Worm (Caenorhabditis elegans) whole organism, L4 larva: ENCODE data around the gene pak-2.

Experiments used
- T26A8.4 ChIP-seq: fragments of 200-800 bp; sonication (Bioruptor generic); IDR thresholded peaks from 2 replicates; pipeline ENCODE4 v1.3.6; 2022; ENCODE audit warnings: missing genetic modification characterization, missing compliant biosample characterization
- Y105C5A.15 ChIP-seq: fragments of 200-800 bp; sonication (Bioruptor generic); IDR thresholded peaks from 2 replicates; pipeline ENCODE4 v1.3.6; 2022; ENCODE audit warnings: missing genetic modification characterization, missing compliant biosample characterization
- Y5F2A.4 ChIP-seq: fragments of 200-800 bp; sonication (Bioruptor generic); optimal IDR thresholded peaks from 2 replicates; lab custom pipeline; 2018; ENCODE audit warnings: mild to moderate bottlenecking, missing genetic modification characterization, missing compliant biosample characterization
- aha-1 ChIP-seq: fragments of 150-350 bp; peaks from one replicate; lab custom pipeline; 2014; ENCODE audit warnings: missing biosample characterization, missing genetic modification characterization
- aly-2 ChIP-seq: sonication (generic microtip); optimal IDR thresholded peaks from 2 replicates; lab custom pipeline; 2018; ENCODE audit warnings: missing biosample characterization, missing genetic modification characterization
- ama-1 ChIP-seq: fragments of 150-350 bp; optimal IDR thresholded peaks from 2 replicates; lab custom pipeline; 2014; ENCODE audit warnings: inconsistent platforms, mixed read lengths
- ceh-28 ChIP-seq: fragments of 150-350 bp; optimal IDR thresholded peaks from 2 replicates; lab custom pipeline; 2014; ENCODE audit warnings: missing biosample characterization, missing genetic modification reagents, missing genetic modification characterization
- daf-16 ChIP-seq, 3 experiments: sonication (generic microtip); optimal IDR thresholded peaks; 2 replicates each; lab custom pipeline; 2016 to 2017; ENCODE audit warnings: missing genetic modification characterization in 3 of 3, missing genetic modification reagents in 3 of 3, mild to moderate bottlenecking in 2 of 3, missing compliant biosample characterization in 2 of 3, missing biosample characterization in 1 of 3, moderate library complexity in 1 of 3
- daf-8 ChIP-seq: fragments of 200-800 bp; sonication (Bioruptor generic); IDR thresholded peaks from 2 replicates; pipeline ENCODE4 v1.3.6; 2022; ENCODE audit warnings: missing genetic modification characterization, missing compliant biosample characterization
- dmd-6 ChIP-seq: fragments of 200-800 bp; sonication (Bioruptor generic); IDR thresholded peaks from 2 replicates; pipeline ENCODE4 v1.3.6; 2022; ENCODE audit warnings: missing genetic modification reagents, missing genetic modification characterization, missing compliant biosample characterization
- dmd-8 ChIP-seq: fragments of 200-800 bp; sonication (Bioruptor generic); IDR thresholded peaks from 2 replicates; pipeline ENCODE4 v1.3.6; 2022; ENCODE audit warnings: missing genetic modification characterization, missing compliant biosample characterization
- dmd-9 ChIP-seq: fragments of 200-800 bp; sonication (Bioruptor generic); IDR thresholded peaks from 2 replicates; pipeline ENCODE4 v1.3.6; 2022; ENCODE audit warnings: missing genetic modification reagents, missing genetic modification characterization, missing compliant biosample characterization
- dve-1 ChIP-seq: sonication (generic microtip); optimal IDR thresholded peaks from 2 replicates; lab custom pipeline; 2017; ENCODE audit warnings: antibody characterized with exemption, mild to moderate bottlenecking, missing genetic modification characterization, missing compliant biosample characterization; ENCODE audit not compliant: insufficient read depth
- fkh-10 ChIP-seq: fragments of 150-350 bp; optimal IDR thresholded peaks from 2 replicates; lab custom pipeline; 2014; ENCODE audit warnings: missing biosample characterization, missing genetic modification reagents, missing genetic modification characterization
- gei-8 ChIP-seq: fragments of 200-800 bp; sonication (Bioruptor generic); optimal IDR thresholded peaks from 2 replicates; lab custom pipeline; 2018; ENCODE audit warnings: mild to moderate bottlenecking, missing genetic modification characterization, missing compliant biosample characterization
- hif-1 ChIP-seq, 2 experiments: sonication (generic microtip); optimal IDR thresholded peaks; 2 replicates each; lab custom pipeline; 2016 to 2017; ENCODE audit warnings: missing compliant biosample characterization in 2 of 2, missing genetic modification characterization in 2 of 2, missing genetic modification reagents in 2 of 2, missing genotype in 2 of 2, mild to moderate bottlenecking in 1 of 2
- hlh-11 ChIP-seq: fragments of 200-800 bp; sonication (Bioruptor generic); optimal IDR thresholded peaks from 2 replicates; lab custom pipeline; 2018; ENCODE audit warnings: mild to moderate bottlenecking, missing genetic modification characterization, missing compliant biosample characterization
- hlh-30 ChIP-seq: sonication (generic microtip); optimal IDR thresholded peaks from 2 replicates; lab custom pipeline; 2017; ENCODE audit warnings: antibody characterized with exemption, mild to moderate bottlenecking, missing genetic modification characterization, missing compliant biosample characterization; ENCODE audit not compliant: insufficient read depth
- hmg-1.1 ChIP-seq: fragments of 200-800 bp; sonication (Bioruptor generic); IDR thresholded peaks from 2 replicates; pipeline ENCODE4 v1.3.6; 2022; ENCODE audit warnings: missing genetic modification reagents, missing genetic modification characterization, missing compliant biosample characterization
- lin-13 ChIP-seq: fragments of 150-350 bp; optimal IDR thresholded peaks from 2 replicates; lab custom pipeline; 2014; ENCODE audit warnings: missing biosample characterization, missing genetic modification reagents, missing genetic modification characterization
- lin-38 ChIP-seq: fragments of 200-800 bp; sonication (Bioruptor generic); IDR thresholded peaks from 2 replicates; pipeline ENCODE4 v1.3.6; 2022; ENCODE audit warnings: missing genetic modification reagents, missing genetic modification characterization, missing compliant biosample characterization
- lin-39 ChIP-seq: fragments of 150-350 bp; optimal IDR thresholded peaks from 2 replicates; lab custom pipeline; 2014; ENCODE audit warnings: missing biosample characterization, missing genetic modification reagents, missing genetic modification characterization
- lir-3 ChIP-seq: sonication (generic microtip); optimal IDR thresholded peaks from 2 replicates; lab custom pipeline; 2016; ENCODE audit warnings: mild to moderate bottlenecking, missing genetic modification characterization, missing compliant biosample characterization
- lsy-2 ChIP-seq, 2 experiments: fragments of 150-350 bp in 1 of 2; sonication (generic microtip) in 1 of 2; optimal IDR thresholded peaks; 2 replicates each; lab custom pipeline; 2014 to 2017; ENCODE audit warnings: missing biosample characterization in 2 of 2, missing genetic modification characterization in 2 of 2
- madf-9 ChIP-seq: fragments of 200-800 bp; sonication (Bioruptor generic); conservative IDR thresholded peaks from 2 replicates; pipeline ENCODE4 v1.3.6; 2022; ENCODE audit warnings: missing genetic modification reagents, missing genetic modification characterization, missing compliant biosample characterization
- mep-1 ChIP-seq: fragments of 150-350 bp; sonication (generic microtip); optimal IDR thresholded peaks from 3 replicates; lab custom pipeline; 2014; ENCODE audit warnings: missing biosample characterization, missing genetic modification characterization
- mes-2 ChIP-seq: sonication (generic microtip); optimal IDR thresholded peaks from 2 replicates; lab custom pipeline; 2016; ENCODE audit warnings: missing genotype, mild to moderate bottlenecking, missing genetic modification characterization, missing compliant biosample characterization; ENCODE audit not compliant: poor library complexity, severe bottlenecking
- nhr-11 ChIP-seq: fragments of 150-350 bp; optimal IDR thresholded peaks from 2 replicates; lab custom pipeline; 2014; ENCODE audit warnings: missing biosample characterization, missing genetic modification characterization
- nhr-28 ChIP-seq: fragments of 150-350 bp; optimal IDR thresholded peaks from 2 replicates; lab custom pipeline; 2014; ENCODE audit warnings: missing biosample characterization, missing genetic modification characterization
- nhr-77 ChIP-seq: fragments of 150-350 bp; optimal IDR thresholded peaks from 2 replicates; lab custom pipeline; 2014; ENCODE audit warnings: missing biosample characterization, missing genetic modification characterization
- pha-4 ChIP-seq, 2 experiments: fragments of 150-350 bp in 1 of 2; fragments of 200-800 bp in 1 of 2; sonication (Bioruptor generic) in 1 of 2; IDR thresholded peaks in 1 of 2; optimal IDR thresholded peaks in 1 of 2; 2 replicates each; pipeline versions ENCODE4 v1.3.6 to Lab custom; 2014 to 2022; ENCODE audit warnings: missing genetic modification characterization in 2 of 2, missing genetic modification reagents in 2 of 2, missing biosample characterization in 1 of 2, missing compliant biosample characterization in 1 of 2
- pqm-1 ChIP-seq: sonication (generic microtip); optimal IDR thresholded peaks from 2 replicates; lab custom pipeline; 2017; ENCODE audit warnings: missing biosample characterization, missing genetic modification characterization
- rbr-2 ChIP-seq: sonication (generic microtip); optimal IDR thresholded peaks from 2 replicates; lab custom pipeline; 2016; ENCODE audit warnings: missing genotype, missing genetic modification characterization, missing compliant biosample characterization
- saeg-2 ChIP-seq: fragments of 200-800 bp; sonication (Bioruptor generic); IDR thresholded peaks from 2 replicates; pipeline ENCODE4 v1.3.6; 2022; ENCODE audit warnings: missing genetic modification reagents, missing genetic modification characterization, missing compliant biosample characterization
- sdz-12 ChIP-seq: fragments of 200-800 bp; sonication (Bioruptor generic); optimal IDR thresholded peaks from 2 replicates; lab custom pipeline; 2018; ENCODE audit warnings: mild to moderate bottlenecking, missing genetic modification characterization, missing compliant biosample characterization
- set-16 ChIP-seq: fragments of 200-800 bp; sonication (Bioruptor generic); IDR thresholded peaks from 2 replicates; pipeline ENCODE4 v1.3.6; 2022; ENCODE audit warnings: missing genetic modification reagents, missing genetic modification characterization, missing compliant biosample characterization
- snpc-4 ChIP-seq: fragments of 150-350 bp; optimal IDR thresholded peaks from 2 replicates; lab custom pipeline; 2014; ENCODE audit warnings: missing biosample characterization, missing genetic modification characterization
- spr-3 ChIP-seq: fragments of 200-800 bp; sonication (Bioruptor generic); optimal IDR thresholded peaks from 2 replicates; lab custom pipeline; 2018; ENCODE audit warnings: mild to moderate bottlenecking, missing genetic modification characterization, missing compliant biosample characterization
- tra-1 ChIP-seq: fragments of 200-800 bp; sonication (Bioruptor generic); IDR thresholded peaks from 2 replicates; pipeline ENCODE4 v1.3.6; 2022; ENCODE audit warnings: missing genetic modification reagents, missing genetic modification characterization, missing compliant biosample characterization
- unc-130 ChIP-seq: sonication (generic microtip); optimal IDR thresholded peaks from 2 replicates; lab custom pipeline; 2016; ENCODE audit warnings: missing genetic modification reagents, missing genetic modification characterization, missing compliant biosample characterization
- unc-39 ChIP-seq: sonication (generic microtip); optimal IDR thresholded peaks from 2 replicates; lab custom pipeline; 2017; ENCODE audit warnings: missing biosample characterization, missing genetic modification characterization
- unc-62 ChIP-seq, 3 experiments: fragments of 150-350 bp in 1 of 3; sonication (generic microtip); optimal IDR thresholded peaks in 2 of 3; peaks in 1 of 3; 1 replicate in 1 of 3; 2 replicates in 2 of 3; lab custom pipeline; 2014 to 2017; ENCODE audit warnings: missing biosample characterization in 3 of 3, missing genetic modification characterization in 3 of 3, missing genetic modification reagents in 3 of 3, missing genotype in 1 of 3
- zip-2 ChIP-seq: fragments of 150-350 bp; optimal IDR thresholded peaks from 2 replicates; lab custom pipeline; 2014; ENCODE audit warnings: missing biosample characterization, missing genetic modification characterization

pak-2 gene

ce11 chrV:11082964-11083363 is 43.7 kb upstream of the pak-2 start:
- no peak for TF ChIP-seq saeg-2 (GFP tag; lab: Robert Waterston, UW)
- TF ChIP-seq nhr-77 (tag; lab: Kevin White, UChicago): no peak
- TF ChIP-seq daf-16 (GFP tag; optimal IDR thresholded peaks at IDR 0.05; lab: Kevin White, UChicago): no peak
- TF ChIP-seq daf-16 (tag; optimal IDR thresholded peaks at IDR 0.05; lab: Kevin White, UChicago): no peak
- TF ChIP-seq zip-2 (tag; lab: Kevin White, UChicago): no peak
- TF ChIP-seq, all 104 proteins: peak for 0

DNA sequence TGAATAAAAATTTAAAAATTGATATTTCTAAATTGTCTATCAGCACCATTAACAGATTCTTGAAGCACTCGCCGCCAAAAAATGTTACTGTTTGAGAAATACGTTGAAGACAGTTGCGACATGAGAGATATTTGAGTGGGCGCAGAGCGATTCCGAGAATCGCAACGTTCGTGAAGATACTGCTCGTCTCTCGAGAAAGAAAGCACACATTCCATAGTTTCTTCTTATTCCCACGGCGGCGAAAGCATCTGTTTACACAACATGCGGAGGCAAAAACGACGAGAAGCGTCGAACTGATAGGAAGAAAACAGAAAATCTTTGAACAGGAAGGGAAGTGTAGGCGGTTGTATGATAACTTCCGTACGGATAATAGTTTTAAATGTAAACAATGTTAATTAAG is 43.2 kb upstream of the pak-2 start:
- TF ChIP-seq daf-8 (GFP tag; lab: Robert Waterston, UW) (no peak), dmd-6 (GFP tag; lab: Robert Waterston, UW) (peak; percentile 32; the same call in 1 of the 2 replicates), mes-2 (no peak), lin-38 (GFP tag; lab: Robert Waterston, UW) (0 out of 2 replicates have a peak, but pooled peaks have one; percentile 7), fkh-10 (GFP tag; lab: Kevin White, UChicago) (no peak), nhr-77 (tag; lab: Kevin White, UChicago) (no peak), lsy-2 (tag; optimal IDR thresholded peaks at IDR 0.05; lab: Kevin White, UChicago) (peak; percentile 13 to 36), sdz-12 (peak; percentile 21), tra-1 (GFP tag; lab: Robert Waterston, UW) (0 out of 2 replicates have a peak, but pooled peaks have one; percentile 48), hlh-30 (tag; lab: Kevin White, UChicago) (no peak), unc-62 (GFP tag; optimal IDR thresholded peaks at IDR 0.05 in 1 of 2; lab: Kevin White, UChicago) (peak in 1 of 2 experiments; percentile 94), unc-62 (tag; optimal IDR thresholded peaks at IDR 0.05; lab: Kevin White, UChicago) (no peak), dmd-8 (0 out of 2 replicates have a peak, but pooled peaks have one; percentile 9), dmd-9 (GFP tag; lab: Robert Waterston, UW) (peak; percentile 44; the same call in 1 of the 2 replicates), ama-1 (lab: Kevin White, UChicago) (peak; percentile 30), aly-2 (no peak), T26A8.4 (GFP tag; lab: Robert Waterston, UW) (peak; percentile 58), snpc-4 (tag; lab: Kevin White, UChicago) (no peak), daf-16 (GFP tag; optimal IDR thresholded peaks at IDR 0.05; lab: Kevin White, UChicago) (peak in 1 of 2 experiments; percentile 96), daf-16 (tag; optimal IDR thresholded peaks at IDR 0.05; lab: Kevin White, UChicago) (no peak), dve-1 (tag; lab: Kevin White, UChicago) (peak; percentile 11), lin-13 (GFP tag; lab: Kevin White, UChicago) (peak; percentile 16), hmg-1.1 (GFP tag; lab: Robert Waterston, UW) (no peak), nhr-28 (tag; lab: Kevin White, UChicago) (peak; percentile 32), gei-8 (no peak), pha-4 (GFP tag; IDR thresholded peaks at IDR 0.05; lab: Robert Waterston, UW) (peak; percentile 47; the same call in 1 of the 2 replicates), pha-4 (tag; optimal IDR thresholded peaks at IDR 0.05; lab: Kevin White, UChicago) (no peak), aha-1 (peak; percentile 94), lir-3 (no peak), hlh-11 (tag; lab: Kevin White, UChicago) (peak; percentile 78), Y105C5A.15 (no peak), ceh-28 (tag; lab: Kevin White, UChicago) (no peak), unc-39 (tag; lab: Kevin White, UChicago) (no peak), nhr-11 (tag; lab: Kevin White, UChicago) (peak; percentile 73), hif-1 (tag; optimal IDR thresholded peaks at IDR 0.05; lab: Kevin White, UChicago) (no peak)

DNA sequence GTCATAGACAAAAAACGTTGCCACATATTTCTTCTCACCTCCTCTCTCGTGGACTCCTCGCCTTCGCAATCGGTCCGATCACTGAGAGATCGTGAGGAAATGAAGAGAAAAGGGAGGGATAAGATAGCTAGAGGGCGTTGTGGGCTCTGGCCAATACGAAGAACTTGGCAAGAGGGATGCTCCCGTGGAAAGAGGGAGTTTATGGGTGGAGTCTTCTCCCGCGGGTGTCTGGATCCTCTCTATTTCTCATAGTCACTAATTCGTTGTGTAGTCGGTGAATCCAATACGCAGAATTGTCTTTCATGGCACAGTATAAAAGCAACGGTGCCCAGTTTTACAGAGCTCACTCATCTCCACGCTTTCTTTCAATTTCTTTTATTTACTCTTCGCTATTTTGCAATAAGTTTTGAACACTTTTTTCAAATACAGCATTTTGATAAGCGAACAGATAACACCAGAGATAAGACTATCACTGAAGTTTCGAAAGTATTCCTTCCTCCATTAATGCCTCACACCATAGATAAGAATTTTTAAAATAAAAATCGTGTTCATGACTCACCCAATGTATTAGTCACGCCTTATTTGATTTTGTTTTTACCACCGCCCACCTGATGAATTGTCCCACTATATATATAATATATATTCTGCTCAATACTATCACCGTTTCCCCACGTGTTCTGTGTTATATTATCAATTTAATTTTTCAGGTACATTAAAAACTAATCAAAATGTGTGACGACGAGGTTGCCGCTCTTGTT is 41.3 kb upstream of the pak-2 start, which contains the start of gene act-1:
Gene act-1, plus strand, starts transcription at position 708 of the 758 bp plus-strand sequence.
- TF ChIP-seq dmd-8: no peak
- no peak for TF ChIP-seq ceh-28 (tag; lab: Kevin White, UChicago)
- TF ChIP-seq saeg-2 (GFP tag; lab: Robert Waterston, UW): no peak
- no peak for TF ChIP-seq zip-2 (tag; lab: Kevin White, UChicago)
- peak; percentile 6 for TF ChIP-seq nhr-77 (tag; lab: Kevin White, UChicago)
- TF ChIP-seq snpc-4 (tag; lab: Kevin White, UChicago): no peak
- no peak for TF ChIP-seq sdz-12
- no peak for TF ChIP-seq unc-130 (GFP tag; lab: Kevin White, UChicago)
- TF ChIP-seq pqm-1: peak; percentile 95
- 0 out of 2 replicates have a peak, but pooled peaks have one; percentile 13 for TF ChIP-seq set-16 (GFP tag; lab: Robert Waterston, UW)
- TF ChIP-seq nhr-28 (tag; lab: Kevin White, UChicago): peak; percentile 66
- peak; percentile 5 for TF ChIP-seq ama-1 (lab: Kevin White, UChicago)
- TF ChIP-seq mep-1 (tag; lab: Kevin White, UChicago): no peak
- TF ChIP-seq lin-39: no peak
- no peak for TF ChIP-seq Y5F2A.4 (GFP tag; lab: Kevin White, UChicago)
- TF ChIP-seq hlh-11 (tag; lab: Kevin White, UChicago): peak; percentile 34
- no peak for TF ChIP-seq spr-3 (GFP tag; lab: Kevin White, UChicago)
- no peak for TF ChIP-seq madf-9 (GFP tag; lab: Robert Waterston, UW)
- no peak for TF ChIP-seq hif-1 (tag; optimal IDR thresholded peaks at IDR 0.05; lab: Kevin White, UChicago)
- TF ChIP-seq rbr-2 (tag; lab: Kevin White, UChicago): no peak
